Worm (Caenorhabditis elegans) whole organism, late embryonic: ENCODE measurements around the gene rbm-26.

ENCODE experiments used
- C08G9.2 ChIP-seq: sonication (generic microtip); optimal IDR thresholded peaks from 2 replicates; lab custom pipeline; 2016; ENCODE audit warnings: mild to moderate bottlenecking, missing genetic modification characterization, moderate library complexity, missing compliant biosample characterization
- ama-1 ChIP-seq: fragments of 150-350 bp; optimal IDR thresholded peaks from 2 replicates; lab custom pipeline; 2014
- ceh-45 ChIP-seq: fragments of 200-800 bp; sonication (Bioruptor generic); IDR thresholded peaks from 2 replicates; pipeline ENCODE4 v1.3.6; 2022; ENCODE audit warnings: missing genetic modification reagents, missing genetic modification characterization, missing compliant biosample characterization
- ceh-48 ChIP-seq: sonication (generic microtip); optimal IDR thresholded peaks from 2 replicates; lab custom pipeline; 2016; ENCODE audit warnings: missing genetic modification characterization, inconsistent platforms, missing compliant biosample characterization
- ceh-6 ChIP-seq: fragments of 200-800 bp; sonication (Bioruptor generic); optimal IDR thresholded peaks from 2 replicates; lab custom pipeline; 2018; ENCODE audit warnings: mild to moderate bottlenecking, missing genetic modification characterization, missing compliant biosample characterization
- nhr-11 ChIP-seq: fragments of 150-350 bp; optimal IDR thresholded peaks from 2 replicates; lab custom pipeline; 2014; ENCODE audit warnings: missing biosample characterization, missing genetic modification characterization
- pag-3 ChIP-seq: sonication (generic microtip); optimal IDR thresholded peaks from 2 replicates; lab custom pipeline; 2016; ENCODE audit warnings: missing compliant biosample characterization, missing genetic modification characterization, borderline replicate concordance
- tbx-2 ChIP-seq: sonication (generic microtip); optimal IDR thresholded peaks from 2 replicates; lab custom pipeline; 2016; ENCODE audit warnings: missing genetic modification characterization, missing compliant biosample characterization
- unc-55 ChIP-seq: sonication (generic microtip); optimal IDR thresholded peaks from 2 replicates; lab custom pipeline; 2017; ENCODE audit warnings: missing biosample characterization, missing genetic modification reagents, missing genetic modification characterization

DNA sequence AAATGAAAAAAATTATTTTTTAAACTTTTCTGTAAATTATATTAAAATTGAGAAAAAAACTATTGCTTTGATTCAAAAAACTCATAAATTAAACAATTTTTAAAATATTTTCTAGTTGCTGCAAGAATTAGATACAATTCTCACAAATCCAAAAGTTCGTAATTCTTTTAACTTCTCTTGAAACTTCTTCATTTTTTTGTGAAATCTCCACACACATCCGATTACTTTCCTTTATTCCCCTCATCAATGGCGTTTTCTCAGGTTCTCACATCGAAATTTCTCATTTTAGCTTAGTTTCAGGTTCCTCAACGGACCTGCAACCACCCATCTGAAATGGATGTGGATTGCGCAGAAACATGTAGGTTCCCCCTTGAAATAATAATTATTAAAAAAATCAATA lies 11.2 kb downstream of the rbm-26 start, which contains the start of gene wrm-1:
- TF ChIP-seq ceh-6, result no peak
- no peak for TF ChIP-seq C08G9.2 (tag; lab: Kevin White, UChicago)
- TF ChIP-seq ama-1 (lab: Kevin White, UChicago), result no peak
- no peak for TF ChIP-seq tbx-2 (tag; lab: Kevin White, UChicago)
- TF ChIP-seq ceh-45, result no peak
- no peak for TF ChIP-seq nhr-11 (tag; lab: Kevin White, UChicago)
- TF ChIP-seq pag-3 (tag; lab: Kevin White, UChicago), result no peak
- TF ChIP-seq unc-55 (GFP tag; lab: Kevin White, UChicago), result no peak
- no peak for TF ChIP-seq ceh-48
